Worm (Caenorhabditis elegans): ENCODE data around the gene gst-44.
"Not testable (repeated sequence)": the region's sequence is repeated elsewhere in the genome, so short reads cannot be mapped to it uniquely, and the experiment has no call there.

Gene gst-44

DNA sequence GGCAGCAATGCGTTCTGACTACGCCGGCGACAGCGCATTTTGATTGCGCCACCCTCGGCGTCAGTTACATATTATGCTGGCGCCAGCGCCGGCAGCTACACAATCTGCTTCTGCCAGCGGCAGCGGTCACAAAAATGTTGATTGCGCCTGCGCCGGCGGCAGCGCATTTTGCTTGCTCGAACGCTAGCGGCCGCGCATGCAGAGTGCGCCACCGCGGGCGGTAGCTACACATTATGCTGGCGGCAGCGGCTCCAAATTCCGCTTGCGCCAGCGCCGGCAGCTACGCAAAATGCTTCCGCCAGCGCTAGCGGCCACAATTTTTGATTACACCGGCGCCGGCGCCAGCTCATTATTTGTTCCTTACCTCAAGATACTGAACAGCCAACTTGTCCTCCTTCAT, 13.5 kb upstream of the gst-44 start:
- TF ChIP-seq ama-1 (optimal IDR thresholded peaks at IDR 0.05) (no peak), F13H6.1 (tag; optimal IDR thresholded peaks at IDR 0.05) (no peak), mbf-1 (tag; optimal IDR thresholded peaks at IDR 0.05) (no peak), sma-9 (GFP tag; optimal IDR thresholded peaks at IDR 0.05) (no peak), sma-9 (tag; optimal IDR thresholded peaks at IDR 0.05) (no peak), fos-1 (tag; optimal IDR thresholded peaks at IDR 0.05) (no peak), crh-2 (tag; optimal IDR thresholded peaks at IDR 0.05) (no peak), skn-1 (tag; optimal IDR thresholded peaks at IDR 0.05) (no peak)

ce11 chrV:16377849-16378248, 12.8 kb upstream of the gst-44 start, which contains the start of gene F13A7.1:
Gene F13A7.1, minus strand, starts transcription at chrV:16377949.
- TF ChIP-seq nhr-6 (tag; optimal IDR thresholded peaks at IDR 0.05) (no peak), peb-1 (tag; optimal IDR thresholded peaks at IDR 0.05) (no peak), lin-13 (GFP tag; optimal IDR thresholded peaks at IDR 0.05) (no peak), lsy-2 (tag; optimal IDR thresholded peaks at IDR 0.05) (no peak), C34F6.9 (tag; optimal IDR thresholded peaks at IDR 0.05) (no peak), mdl-1 (tag; optimal IDR thresholded peaks at IDR 0.05) (no peak), ztf-1 (GFP tag; conservative IDR thresholded peaks at IDR 0.05) (no peak)

- TF ChIP-seq alr-1 (tag; optimal IDR thresholded peaks at IDR 0.05) = no peak
- TF ChIP-seq aly-2 (tag; optimal IDR thresholded peaks at IDR 0.05) = no peak
- no peak for TF ChIP-seq nhr-6 (tag; optimal IDR thresholded peaks at IDR 0.05)
- no peak for TF ChIP-seq peb-1 (tag; optimal IDR thresholded peaks at IDR 0.05)
- TF ChIP-seq lin-13 (GFP tag; optimal IDR thresholded peaks at IDR 0.05) = no peak
- TF ChIP-seq mdl-1 (tag; optimal IDR thresholded peaks at IDR 0.05) = no peak
- TF ChIP-seq elt-3 (tag; optimal IDR thresholded peaks at IDR 0.05) = no peak
- TF ChIP-seq F13H6.1 (tag; optimal IDR thresholded peaks at IDR 0.05) = no peak
- TF ChIP-seq sma-3 (GFP tag; optimal IDR thresholded peaks at IDR 0.05) = no peak
- no peak for TF ChIP-seq nhr-237 (tag; optimal IDR thresholded peaks at IDR 0.05)
- TF ChIP-seq nhr-23 (tag; optimal IDR thresholded peaks at IDR 0.05) = no peak
- no peak for TF ChIP-seq mbf-1 (tag; optimal IDR thresholded peaks at IDR 0.05)
- no peak for TF ChIP-seq mab-5 (tag; optimal IDR thresholded peaks at IDR 0.05)
- TF ChIP-seq snpc-4 (tag; optimal IDR thresholded peaks at IDR 0.05) = no peak
- no peak for TF ChIP-seq nhr-12 (tag; optimal IDR thresholded peaks at IDR 0.05)
- no peak for TF ChIP-seq nhr-21 (tag; optimal IDR thresholded peaks at IDR 0.05)
- no peak for TF ChIP-seq ztf-11 (tag; optimal IDR thresholded peaks at IDR 0.05)
- TF ChIP-seq unc-55 (GFP tag; optimal IDR thresholded peaks at IDR 0.05) = no peak
- no peak for TF ChIP-seq nhr-129 (tag; optimal IDR thresholded peaks at IDR 0.05)
Observed at ce11 chrV:16382949-16383348, 7.7 kb upstream of the gst-44 start.

DNA sequence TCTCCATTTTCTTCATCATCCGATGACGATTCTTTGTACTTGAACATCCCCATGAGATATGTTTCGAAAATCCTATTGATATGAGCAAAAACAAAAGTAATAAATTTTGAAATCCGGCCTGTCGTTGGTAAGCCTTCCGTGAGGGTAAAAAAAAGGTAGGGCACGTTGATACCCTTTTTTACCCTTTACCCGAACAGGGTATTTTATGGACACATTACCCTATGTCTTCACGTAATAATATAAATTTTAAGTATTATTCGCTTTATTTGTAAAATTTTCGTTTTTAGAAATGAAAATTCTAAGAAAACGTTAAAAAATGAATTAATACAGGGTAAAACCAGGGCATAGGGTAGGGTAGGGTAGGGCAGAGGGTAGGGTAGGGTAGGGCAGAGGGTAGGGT, 7.0 kb upstream of the gst-44 start, which contains the start of gene F13A7.7:
Gene F13A7.7, minus strand, starts transcription at position 101 of the 400 bp plus-strand sequence.
- TF ChIP-seq nhr-129, ceh-16, skn-1 (tag; optimal IDR thresholded peaks at IDR 0.05): not testable (repeated sequence)

ce11 chrV:16388268-16388667, 2.4 kb upstream of the gst-44 start, which contains the start of gene sri-65:
Gene sri-65, minus strand, starts transcription at chrV:16388368.
- TF ChIP-seq nhr-23 (tag; optimal IDR thresholded peaks at IDR 0.05) (no peak), elt-1 (tag; optimal IDR thresholded peaks at IDR 0.05) (no peak), ztf-1 (GFP tag; conservative IDR thresholded peaks at IDR 0.05) (no peak)

- TF ChIP-seq zag-1 (tag; optimal IDR thresholded peaks at IDR 0.05) = no peak
- TF ChIP-seq sma-3 (GFP tag; optimal IDR thresholded peaks at IDR 0.05) = no peak
- TF ChIP-seq skn-1 (tag; optimal IDR thresholded peaks at IDR 0.05) = no peak
- TF ChIP-seq nhr-129 (tag; optimal IDR thresholded peaks at IDR 0.05) = no peak
- TF ChIP-seq nhr-12 (tag; optimal IDR thresholded peaks at IDR 0.05) = no peak
- no peak for TF ChIP-seq mdl-1 (tag; optimal IDR thresholded peaks at IDR 0.05)
- TF ChIP-seq snpc-4 (tag; optimal IDR thresholded peaks at IDR 0.05) = no peak
Observed at ce11 chrV:16393728-16394127, 3.0 kb downstream of the gst-44 start, which contains the start of gene srd-63. Gene srd-63, minus strand, starts transcription at chrV:16393828.

DNA sequence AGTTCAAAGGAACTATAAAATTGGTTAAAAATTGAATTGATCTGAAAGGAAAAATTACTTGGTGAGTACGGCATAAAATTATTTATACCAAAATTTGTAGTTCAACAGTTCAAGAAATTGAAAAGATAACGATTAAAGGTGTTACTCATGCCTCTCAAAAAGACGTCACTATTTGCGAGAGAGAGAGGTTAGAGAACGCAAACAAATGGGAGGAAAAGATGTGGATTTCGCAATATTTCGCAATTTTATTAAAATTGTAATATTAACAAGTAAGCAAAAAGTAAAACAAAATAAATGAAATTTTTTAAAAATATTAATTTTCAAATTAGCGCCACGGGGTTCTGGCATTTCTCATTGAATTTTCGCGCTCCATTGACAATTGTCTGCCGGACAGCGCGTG, 4.4 kb downstream of the gst-44 start, which contains the start of gene F13A7.11:
Gene F13A7.11, minus strand, starts transcription at position 174 of the 400 bp plus-strand sequence.
- TF ChIP-seq ama-1 (optimal IDR thresholded peaks at IDR 0.05) (no peak), fos-1 (tag; optimal IDR thresholded peaks at IDR 0.05) (peak; percentile 80), nhr-11 (tag; optimal IDR thresholded peaks at IDR 0.05) (no peak), C34F6.9 (tag; optimal IDR thresholded peaks at IDR 0.05) (peak; percentile 15), nhr-12 (tag; optimal IDR thresholded peaks at IDR 0.05) (no peak), sma-9 (GFP tag; optimal IDR thresholded peaks at IDR 0.05) (peak; percentile 67), sma-9 (tag; optimal IDR thresholded peaks at IDR 0.05) (no peak), unc-55 (GFP tag; optimal IDR thresholded peaks at IDR 0.05) (peak; percentile 40), gmeb-1 (tag; optimal IDR thresholded peaks at IDR 0.05) (peak; percentile 37), nhr-129 (tag; optimal IDR thresholded peaks at IDR 0.05) (peak; percentile 100), lin-39 (tag; optimal IDR thresholded peaks at IDR 0.05) (no peak), sma-3 (GFP tag; optimal IDR thresholded peaks at IDR 0.05) (peak; percentile 24), crh-2 (tag; optimal IDR thresholded peaks at IDR 0.05) (peak; percentile 11), blmp-1 (tag; optimal IDR thresholded peaks at IDR 0.05; ENCODE audit: insufficient read depth) (no peak)
